Worm (Caenorhabditis elegans): ENCODE data around the gene fbxb-87.

Gene fbxb-87

DNA sequence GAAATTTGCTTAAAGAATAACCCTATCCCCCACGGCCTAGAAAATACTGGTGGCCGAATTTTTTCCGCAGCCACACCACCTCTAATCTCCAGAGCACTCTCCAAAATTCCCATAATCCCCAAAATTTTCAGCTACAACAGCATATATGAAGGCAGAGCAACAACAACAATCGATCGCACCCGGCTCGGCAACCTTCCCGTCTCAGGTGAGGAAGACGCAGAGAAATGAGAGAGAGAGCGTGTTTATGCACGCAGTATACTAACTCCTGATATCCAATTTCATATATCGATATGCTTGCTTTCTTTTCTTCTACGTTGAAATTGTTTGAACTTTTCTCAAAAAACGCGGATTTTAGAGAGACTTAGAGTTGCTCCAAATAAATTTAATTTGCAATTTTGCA, 12.0 kb downstream of the fbxb-87 start:
- TF ChIP-seq unc-62 (GFP tag; optimal IDR thresholded peaks at IDR 0.05) = no peak
- TF ChIP-seq ceh-82 (tag; optimal IDR thresholded peaks at IDR 0.05) = no peak
- peak; percentile 18 for TF ChIP-seq C34F6.9 (tag; optimal IDR thresholded peaks at IDR 0.05)
- TF ChIP-seq nhr-129 (tag; optimal IDR thresholded peaks at IDR 0.05) = peak; percentile 5
- TF ChIP-seq ztf-4 (tag; optimal IDR thresholded peaks at IDR 0.05) = no peak
- peak; percentile 22 for TF ChIP-seq unc-55 (GFP tag; optimal IDR thresholded peaks at IDR 0.05)
- TF ChIP-seq R02D3.7 (tag; optimal IDR thresholded peaks at IDR 0.05) = no peak
- no peak for TF ChIP-seq crh-2 (tag; optimal IDR thresholded peaks at IDR 0.05)
- TF ChIP-seq nhr-25 (tag; optimal IDR thresholded peaks at IDR 0.05) = peak; percentile 54

DNA sequence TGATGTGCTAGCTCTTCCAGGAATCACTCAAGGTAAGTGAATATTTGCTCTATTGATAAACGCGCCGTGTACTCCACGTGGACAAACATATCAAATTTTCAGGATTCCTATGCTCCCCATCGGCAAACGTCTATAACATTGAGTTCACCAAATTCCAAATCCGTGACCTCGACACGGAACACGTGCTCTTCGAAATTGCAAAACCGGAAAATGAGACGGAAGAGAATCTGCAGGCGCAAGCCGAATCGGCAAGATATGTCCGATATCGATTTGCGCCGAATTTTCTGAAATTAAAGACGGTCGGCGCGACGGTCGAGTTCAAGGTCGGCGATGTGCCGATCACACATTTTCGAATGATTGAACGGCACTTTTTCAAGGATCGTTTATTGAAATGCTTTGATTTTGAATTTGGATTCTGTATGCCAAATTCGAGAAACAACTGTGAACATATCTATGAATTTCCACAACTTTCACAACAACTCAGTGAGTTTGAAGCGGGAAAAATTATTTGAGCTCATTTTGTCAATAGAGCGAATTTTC, 13.4 kb downstream of the fbxb-87 start:
- TF ChIP-seq aly-2 (tag; optimal IDR thresholded peaks at IDR 0.05) (no peak), F13H6.1 (tag; optimal IDR thresholded peaks at IDR 0.05) (no peak), nhr-25 (tag; optimal IDR thresholded peaks at IDR 0.05) (peak; percentile 93), ama-1 (optimal IDR thresholded peaks at IDR 0.05) (no peak), gmeb-1 (tag; optimal IDR thresholded peaks at IDR 0.05) (peak; percentile 83), R02D3.7 (tag; optimal IDR thresholded peaks at IDR 0.05) (no peak), nhr-77 (tag; optimal IDR thresholded peaks at IDR 0.05) (no peak), mab-5 (tag; optimal IDR thresholded peaks at IDR 0.05) (peak; percentile 62)

DNA sequence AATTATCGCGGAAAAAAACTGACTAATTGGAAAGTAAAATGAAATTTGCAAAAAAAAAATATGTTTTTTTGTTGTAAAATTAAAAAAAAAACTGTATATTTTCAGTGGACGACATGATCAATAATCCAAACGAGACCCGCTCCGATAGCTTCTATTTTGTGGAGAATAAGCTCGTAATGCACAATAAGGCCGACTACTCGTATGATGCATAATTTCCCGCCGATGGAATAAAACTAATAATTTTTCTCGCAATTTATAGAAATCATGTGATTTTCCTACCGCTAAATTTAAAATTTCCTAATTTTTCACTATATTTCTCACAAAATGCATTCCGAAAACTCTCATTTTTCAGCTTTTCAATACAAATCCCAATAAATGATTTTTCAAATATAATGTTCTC, 14.2 kb downstream of the fbxb-87 start:
- peak; percentile 95 for TF ChIP-seq nhr-25 (tag; optimal IDR thresholded peaks at IDR 0.05)
- peak; percentile 43 for TF ChIP-seq gmeb-1 (tag; optimal IDR thresholded peaks at IDR 0.05)
- no peak for TF ChIP-seq ceh-82 (tag; optimal IDR thresholded peaks at IDR 0.05)
- TF ChIP-seq mbf-1 (tag; optimal IDR thresholded peaks at IDR 0.05) = no peak
- TF ChIP-seq F13H6.1 (tag; optimal IDR thresholded peaks at IDR 0.05) = no peak

DNA sequence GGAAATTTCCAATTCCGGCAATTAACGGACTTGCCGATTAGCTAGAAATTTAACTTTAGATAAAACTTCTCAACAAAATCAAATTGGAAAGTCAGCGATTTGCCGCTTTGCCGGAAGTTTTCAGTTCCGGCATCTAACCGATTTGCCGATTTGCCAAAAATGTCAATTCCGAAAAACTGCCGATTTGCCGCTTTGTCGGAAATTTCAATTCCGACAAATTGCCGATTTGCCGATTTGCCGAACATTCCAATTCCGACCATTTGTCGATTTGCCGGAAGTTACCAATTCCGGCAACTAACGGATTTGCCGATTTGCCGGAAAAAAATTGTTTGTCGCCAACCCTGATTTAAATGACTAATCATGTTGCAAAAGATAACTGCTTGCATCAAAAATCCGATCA, 14.8 kb downstream of the fbxb-87 start:
- TF ChIP-seq crh-2 (tag; optimal IDR thresholded peaks at IDR 0.05) = no peak
- no peak for TF ChIP-seq ztf-4 (tag; optimal IDR thresholded peaks at IDR 0.05)
- TF ChIP-seq nhr-11 (tag; optimal IDR thresholded peaks at IDR 0.05) = no peak
- TF ChIP-seq mdl-1 (tag; optimal IDR thresholded peaks at IDR 0.05) = no peak
- TF ChIP-seq blmp-1 (tag; optimal IDR thresholded peaks at IDR 0.05; ENCODE audit: insufficient read depth) = no peak
- no peak for TF ChIP-seq nhr-237 (tag; optimal IDR thresholded peaks at IDR 0.05)
- TF ChIP-seq nhr-23 (tag; optimal IDR thresholded peaks at IDR 0.05) = no peak
- no peak for TF ChIP-seq nhr-12 (tag; optimal IDR thresholded peaks at IDR 0.05)
- no peak for TF ChIP-seq lsy-2 (tag; optimal IDR thresholded peaks at IDR 0.05)
- TF ChIP-seq ama-1 (optimal IDR thresholded peaks at IDR 0.05) = no peak

DNA sequence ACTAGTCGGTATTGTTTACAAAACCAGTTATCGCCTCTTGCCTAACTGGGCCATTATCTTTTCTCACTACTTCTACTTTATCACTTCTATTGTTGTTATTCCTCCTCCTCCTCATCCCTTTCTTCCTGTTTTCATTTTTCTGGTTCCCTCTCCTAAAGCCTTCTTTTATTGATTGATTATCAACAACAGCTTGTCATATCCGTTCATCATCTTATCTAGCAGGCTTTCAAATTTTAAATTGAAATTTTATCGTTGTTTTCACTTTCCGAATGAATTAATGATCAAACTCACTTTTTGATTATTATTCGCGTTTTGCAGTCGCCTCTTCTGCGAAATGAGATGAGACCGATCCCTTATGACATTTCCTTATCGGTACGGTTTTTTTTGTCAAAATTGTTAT, 16.8 kb downstream of the fbxb-87 start, which contains the start of gene cut-6:
Gene cut-6, plus strand, starts transcription at position 301 of the 400 bp plus-strand sequence.
- no peak for TF ChIP-seq gmeb-1 (tag; optimal IDR thresholded peaks at IDR 0.05)
- no peak for TF ChIP-seq Y55F3AM.14 (GFP tag; optimal IDR thresholded peaks at IDR 0.05)
- TF ChIP-seq nhr-10 (tag; optimal IDR thresholded peaks at IDR 0.05) = no peak
- no peak for TF ChIP-seq egl-27 (tag; optimal IDR thresholded peaks at IDR 0.05)
- TF ChIP-seq ceh-16 (tag; optimal IDR thresholded peaks at IDR 0.05) = no peak
- TF ChIP-seq elt-1 (tag; optimal IDR thresholded peaks at IDR 0.05) = no peak
- TF ChIP-seq nhr-11 (tag; optimal IDR thresholded peaks at IDR 0.05) = no peak
- TF ChIP-seq ama-1 (optimal IDR thresholded peaks at IDR 0.05) = no peak
- no peak for TF ChIP-seq nhr-23 (tag; optimal IDR thresholded peaks at IDR 0.05)
- no peak for TF ChIP-seq ztf-1 (GFP tag; conservative IDR thresholded peaks at IDR 0.05)
- TF ChIP-seq lin-13 (GFP tag; optimal IDR thresholded peaks at IDR 0.05) = no peak
- no peak for TF ChIP-seq fos-1 (tag; optimal IDR thresholded peaks at IDR 0.05)
- TF ChIP-seq ZK546.5 (tag; optimal IDR thresholded peaks at IDR 0.05) = no peak
- no peak for TF ChIP-seq nhr-77 (tag; optimal IDR thresholded peaks at IDR 0.05)
- no peak for TF ChIP-seq R02D3.7 (tag; optimal IDR thresholded peaks at IDR 0.05)
- no peak for TF ChIP-seq nhr-25 (tag; optimal IDR thresholded peaks at IDR 0.05)
- no peak for TF ChIP-seq lin-39 (tag; optimal IDR thresholded peaks at IDR 0.05)

DNA sequence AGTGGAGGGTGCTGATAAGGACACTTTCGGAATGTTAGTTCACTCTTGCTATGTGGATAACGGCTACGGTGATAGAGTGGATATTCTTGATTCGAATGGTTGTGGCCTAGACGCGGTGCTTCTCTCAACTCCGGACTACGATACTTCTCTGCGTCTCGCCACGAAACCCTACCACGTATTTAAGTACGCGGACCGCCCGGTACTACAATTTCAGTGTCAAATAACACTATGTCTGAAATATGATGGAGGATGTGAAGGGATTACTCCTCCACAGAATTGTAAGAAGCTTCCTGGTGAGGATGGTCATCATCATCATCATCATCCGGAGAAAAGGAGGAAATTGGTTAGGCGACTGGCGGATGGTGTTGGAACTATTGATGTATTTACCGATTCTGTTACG, 20.7 kb downstream of the fbxb-87 start:
- TF ChIP-seq ztf-4 (tag; optimal IDR thresholded peaks at IDR 0.05) = no peak
- TF ChIP-seq nhr-6 (tag; optimal IDR thresholded peaks at IDR 0.05) = no peak
- no peak for TF ChIP-seq sma-3 (GFP tag; optimal IDR thresholded peaks at IDR 0.05)
- TF ChIP-seq unc-39 (tag; optimal IDR thresholded peaks at IDR 0.05) = no peak
- TF ChIP-seq mdl-1 (tag; optimal IDR thresholded peaks at IDR 0.05) = no peak
- TF ChIP-seq ZK546.5 (tag; optimal IDR thresholded peaks at IDR 0.05) = no peak
- TF ChIP-seq nhr-21 (tag; optimal IDR thresholded peaks at IDR 0.05) = no peak
- no peak for TF ChIP-seq peb-1 (tag; optimal IDR thresholded peaks at IDR 0.05)
- no peak for TF ChIP-seq dmd-4 (tag; optimal IDR thresholded peaks at IDR 0.05)
- no peak for TF ChIP-seq nhr-237 (tag; optimal IDR thresholded peaks at IDR 0.05)
- TF ChIP-seq skn-1 (tag; optimal IDR thresholded peaks at IDR 0.05) = no peak
- TF ChIP-seq ama-1 (optimal IDR thresholded peaks at IDR 0.05) = no peak
- TF ChIP-seq elt-3 (tag; optimal IDR thresholded peaks at IDR 0.05) = no peak
- no peak for TF ChIP-seq ceh-82 (tag; optimal IDR thresholded peaks at IDR 0.05)
- TF ChIP-seq sem-4 (tag; optimal IDR thresholded peaks at IDR 0.05) = no peak
- no peak for TF ChIP-seq elt-1 (tag; optimal IDR thresholded peaks at IDR 0.05)

Data from whole organism, L2 larva.